Worm (Caenorhabditis elegans) whole organism, L2 larva: ENCODE results near the gene W10C4.1.

ENCODE experiments used
- F13H6.1 ChIP-seq: sonication (generic microtip); optimal IDR thresholded peaks from 2 replicates; lab custom pipeline; 2016; ENCODE audit warnings: missing genetic modification characterization, missing compliant biosample characterization
- dmd-4 ChIP-seq: sonication (generic microtip); optimal IDR thresholded peaks from 2 replicates; lab custom pipeline; 2017; ENCODE audit warnings: missing biosample characterization, missing genetic modification characterization
- elt-3 ChIP-seq: sonication (generic microtip); optimal IDR thresholded peaks from 2 replicates; lab custom pipeline; 2017; ENCODE audit warnings: missing biosample characterization, missing genetic modification characterization
- nhr-77 ChIP-seq: fragments of 150-350 bp; optimal IDR thresholded peaks from 2 replicates; lab custom pipeline; 2014; ENCODE audit warnings: missing biosample characterization, missing genetic modification characterization
- unc-62 ChIP-seq: fragments of 150-350 bp; optimal IDR thresholded peaks from 2 replicates; lab custom pipeline; 2014; ENCODE audit warnings: missing biosample characterization, missing genetic modification reagents, missing genetic modification characterization
- ztf-11 ChIP-seq: sonication (generic microtip); optimal IDR thresholded peaks from 2 replicates; lab custom pipeline; 2017; ENCODE audit warnings: missing biosample characterization, missing genetic modification characterization

DNA sequence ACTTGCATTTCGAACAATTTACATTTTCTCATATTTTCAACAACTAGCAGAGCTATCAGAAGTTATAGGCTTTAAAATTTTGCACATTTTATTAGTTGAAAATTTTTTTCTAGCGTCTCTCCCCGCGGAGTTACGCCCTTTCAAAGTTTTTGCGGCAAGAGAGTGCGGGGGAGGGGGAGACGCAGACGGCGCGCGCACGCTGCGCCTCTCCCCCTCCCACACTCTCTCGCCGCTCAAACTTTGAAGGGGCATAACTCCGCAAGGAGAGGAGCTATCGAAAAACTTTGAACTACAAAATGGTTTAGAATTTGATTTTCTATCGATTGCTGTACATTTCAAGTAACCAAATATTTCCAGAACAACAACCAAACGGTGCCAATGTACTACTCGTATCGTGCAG lies 20.1 kb upstream of the W10C4.1 start:
- TF ChIP-seq unc-62 (GFP tag; lab: Kevin White, UChicago) (no peak), nhr-77 (tag; lab: Kevin White, UChicago) (no peak), dmd-4 (tag; lab: Kevin White, UChicago) (no peak), ztf-11 (tag; lab: Kevin White, UChicago) (no peak), elt-3 (tag; lab: Kevin White, UChicago) (no peak), F13H6.1 (tag; lab: Kevin White, UChicago) (no peak)
